Worm (Caenorhabditis elegans) whole organism, L4 larva: ENCODE data around the gene hbl-1.

Source experiments
- F49E8.2 ChIP-seq: sonication (generic microtip); optimal IDR thresholded peaks from 2 replicates; lab custom pipeline; 2016; ENCODE audit warnings: missing compliant biosample characterization, mild to moderate bottlenecking, missing genetic modification characterization, borderline replicate concordance
- T20F7.1 ChIP-seq: fragments of 200-800 bp; sonication (Bioruptor generic); optimal IDR thresholded peaks from 2 replicates; lab custom pipeline; 2018; ENCODE audit warnings: mild to moderate bottlenecking, missing genetic modification characterization, missing compliant biosample characterization
- ceh-82 ChIP-seq: sonication (generic microtip); optimal IDR thresholded peaks from 2 replicates; lab custom pipeline; 2017; ENCODE audit warnings: missing biosample characterization, missing genetic modification characterization
- daf-12 ChIP-seq: fragments of 150-350 bp; optimal IDR thresholded peaks from 2 replicates; lab custom pipeline; 2014; ENCODE audit warnings: missing biosample characterization, missing genetic modification reagents, missing genetic modification characterization
- lin-39 ChIP-seq: fragments of 150-350 bp; optimal IDR thresholded peaks from 2 replicates; lab custom pipeline; 2014; ENCODE audit warnings: missing biosample characterization, missing genetic modification reagents, missing genetic modification characterization
- lsy-2 ChIP-seq, 2 experiments: fragments of 150-350 bp in 1 of 2; sonication (generic microtip) in 1 of 2; optimal IDR thresholded peaks; 2 replicates each; lab custom pipeline; 2014 to 2017; ENCODE audit warnings: missing biosample characterization in 2 of 2, missing genetic modification characterization in 2 of 2
- nhr-102 ChIP-seq: sonication (generic microtip); optimal IDR thresholded peaks from 2 replicates; lab custom pipeline; 2016; ENCODE audit warnings: mild to moderate bottlenecking, missing genetic modification characterization, moderate library complexity, missing compliant biosample characterization
- nhr-11 ChIP-seq: fragments of 150-350 bp; optimal IDR thresholded peaks from 2 replicates; lab custom pipeline; 2014; ENCODE audit warnings: missing biosample characterization, missing genetic modification characterization
- nhr-237 ChIP-seq: sonication (generic microtip); optimal IDR thresholded peaks from 2 replicates; lab custom pipeline; 2017; ENCODE audit warnings: missing biosample characterization, missing genetic modification characterization
- nhr-76 ChIP-seq: fragments of 150-350 bp; optimal IDR thresholded peaks from 2 replicates; lab custom pipeline; 2014; ENCODE audit warnings: missing biosample characterization, missing genetic modification characterization
- php-3 ChIP-seq: fragments of 200-800 bp; sonication (Bioruptor generic); IDR thresholded peaks from 2 replicates; pipeline ENCODE4 v1.3.6; 2022; ENCODE audit warnings: missing genetic modification reagents, missing genetic modification characterization, missing compliant biosample characterization
- pqm-1 ChIP-seq: sonication (generic microtip); optimal IDR thresholded peaks from 2 replicates; lab custom pipeline; 2017; ENCODE audit warnings: missing biosample characterization, missing genetic modification characterization
- sdz-12 ChIP-seq: fragments of 200-800 bp; sonication (Bioruptor generic); optimal IDR thresholded peaks from 2 replicates; lab custom pipeline; 2018; ENCODE audit warnings: mild to moderate bottlenecking, missing genetic modification characterization, missing compliant biosample characterization
- unc-62 ChIP-seq, 3 experiments: fragments of 150-350 bp in 1 of 3; sonication (generic microtip); optimal IDR thresholded peaks in 2 of 3; peaks in 1 of 3; 1 replicate in 1 of 3; 2 replicates in 2 of 3; lab custom pipeline; 2014 to 2017; ENCODE audit warnings: missing biosample characterization in 3 of 3, missing genetic modification characterization in 3 of 3, missing genetic modification reagents in 3 of 3, missing genotype in 1 of 3

DNA sequence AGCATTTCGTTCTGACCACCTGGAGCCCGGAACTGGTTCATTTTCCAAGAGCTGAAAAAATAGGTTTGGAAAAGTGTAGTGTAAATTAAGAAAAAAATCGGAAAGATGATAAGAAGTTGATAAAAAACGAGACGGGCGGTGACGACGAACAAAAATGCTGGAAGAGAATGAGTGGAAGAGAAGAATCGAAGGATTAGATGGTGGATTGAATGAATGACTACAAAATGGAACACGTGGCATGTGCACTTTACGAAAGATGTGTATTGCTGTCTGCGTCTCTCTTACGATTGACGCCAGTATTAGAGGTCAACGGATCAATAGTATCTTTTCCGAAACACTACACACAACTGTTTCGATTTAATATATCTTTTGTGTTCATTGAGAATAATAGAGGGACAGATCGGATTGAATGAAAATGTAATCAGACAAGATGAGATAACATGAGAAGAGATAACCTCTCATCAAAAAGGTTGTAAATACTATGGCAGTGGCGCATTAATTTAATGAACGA lies 41.2 kb upstream of the hbl-1 start, which contains the start of gene sft-4:
- TF ChIP-seq nhr-76 (tag; lab: Kevin White, UChicago) (no peak), nhr-237 (tag; lab: Kevin White, UChicago) (no peak), T20F7.1 (GFP tag; lab: Kevin White, UChicago) (no peak), unc-62 (GFP tag; optimal IDR thresholded peaks at IDR 0.05 in 1 of 2; lab: Kevin White, UChicago) (peak in 1 of 2 experiments; percentile 68), unc-62 (tag; optimal IDR thresholded peaks at IDR 0.05; lab: Kevin White, UChicago) (no peak), lin-39 (tag; lab: Kevin White, UChicago) (no peak), nhr-11 (tag; lab: Kevin White, UChicago) (peak; percentile 26), F49E8.2 (tag; lab: Kevin White, UChicago) (no peak), ceh-82 (tag; lab: Kevin White, UChicago) (no peak), nhr-102 (tag; lab: Kevin White, UChicago) (no peak), daf-12 (tag; lab: Kevin White, UChicago) (no peak), lsy-2 (tag; optimal IDR thresholded peaks at IDR 0.05; lab: Kevin White, UChicago) (peak in 1 of 2 experiments; percentile 66), sdz-12 (GFP tag; lab: Kevin White, UChicago) (no peak), pqm-1 (tag; lab: Kevin White, UChicago) (peak; percentile 65), php-3 (GFP tag; lab: Robert Waterston, UW) (no peak)
